Worm (Caenorhabditis elegans) whole organism, L1 larva: ENCODE measurements around the gene F43C11.12.

Experiments used
- C16A3.4 ChIP-seq: fragments of 150-350 bp; optimal IDR thresholded peaks from 2 replicates; lab custom pipeline; 2014; ENCODE audit warnings: missing biosample characterization, missing genetic modification characterization
- F16B12.6 ChIP-seq: fragments of 150-350 bp; optimal IDR thresholded peaks from 2 replicates; lab custom pipeline; 2014; ENCODE audit warnings: missing biosample characterization, missing genetic modification characterization
- alr-1 ChIP-seq: fragments of 200-800 bp; sonication (Bioruptor generic); optimal IDR thresholded peaks from 2 replicates; lab custom pipeline; 2018; ENCODE audit warnings: borderline replicate concordance, mild to moderate bottlenecking, missing genetic modification characterization, missing compliant biosample characterization
- ceh-8 ChIP-seq: fragments of 200-800 bp; sonication (Bioruptor generic); optimal IDR thresholded peaks from 2 replicates; lab custom pipeline; 2018; ENCODE audit warnings: mild to moderate bottlenecking, missing genetic modification characterization, moderate library complexity, missing compliant biosample characterization
- ces-1 ChIP-seq: fragments of 150-350 bp; optimal IDR thresholded peaks from 2 replicates; lab custom pipeline; 2014; ENCODE audit warnings: missing biosample characterization, missing genetic modification reagents, missing genetic modification characterization
- dpl-1 ChIP-seq, 3 experiments: fragments of 150-350 bp in 2 of 3; sonication (generic microtip) in 1 of 3; optimal IDR thresholded peaks; 2 replicates each; lab custom pipeline; 2014 to 2017; ENCODE audit warnings: missing biosample characterization in 3 of 3, missing genetic modification characterization in 3 of 3, missing genetic modification reagents in 3 of 3
- efl-1 ChIP-seq, 4 experiments: fragments of 150-350 bp; optimal IDR thresholded peaks in 3 of 4; peaks in 1 of 4; 1 replicate in 1 of 4; 2 replicates in 3 of 4; lab custom pipeline; 2014; ENCODE audit warnings: missing biosample characterization in 2 of 4, missing genetic modification characterization in 2 of 4, missing genetic modification reagents in 2 of 4
- efl-3 ChIP-seq: fragments of 200-800 bp; sonication (Bioruptor generic); optimal IDR thresholded peaks from 2 replicates; lab custom pipeline; 2018; ENCODE audit warnings: mild to moderate bottlenecking, missing genetic modification characterization, missing compliant biosample characterization
- elt-2 ChIP-seq: sonication (generic microtip); optimal IDR thresholded peaks from 2 replicates; lab custom pipeline; 2016; ENCODE audit warnings: missing genetic modification characterization, mild to moderate bottlenecking, inconsistent platforms, missing compliant biosample characterization, missing genetic modification reagents
- elt-3 ChIP-seq, 6 experiments: fragments of 150-350 bp in 1 of 6; sonication (generic microtip); optimal IDR thresholded peaks; 2 replicates each; lab custom pipeline; 2017 to 2018; ENCODE audit warnings: missing biosample characterization in 6 of 6, missing genetic modification characterization in 6 of 6, inconsistent platforms in 1 of 6
- fkh-4 ChIP-seq: sonication (generic microtip); optimal IDR thresholded peaks from 2 replicates; lab custom pipeline; 2016; ENCODE audit warnings: missing compliant biosample characterization, missing genetic modification characterization, borderline replicate concordance
- fkh-8 ChIP-seq: sonication (generic microtip); optimal IDR thresholded peaks from 2 replicates; lab custom pipeline; 2016; ENCODE audit warnings: mild to moderate bottlenecking, missing genetic modification characterization, missing compliant biosample characterization
- hlh-17 ChIP-seq: fragments of 200-800 bp; sonication (Bioruptor generic); optimal IDR thresholded peaks from 2 replicates; lab custom pipeline; 2018; ENCODE audit warnings: missing genetic modification characterization, mild to moderate bottlenecking, missing compliant biosample characterization, moderate library complexity, borderline replicate concordance
- hlh-4 ChIP-seq: sonication (generic microtip); optimal IDR thresholded peaks from 2 replicates; lab custom pipeline; 2016; ENCODE audit warnings: mild to moderate bottlenecking, missing genetic modification characterization, missing compliant biosample characterization
- hpl-2 ChIP-seq: fragments of 150-350 bp; optimal IDR thresholded peaks from 2 replicates; lab custom pipeline; 2014; ENCODE audit warnings: missing biosample characterization, missing genetic modification reagents, missing genetic modification characterization
- isw-1 ChIP-seq: fragments of 200-800 bp; sonication (Bioruptor generic); IDR thresholded peaks from 2 replicates; pipeline ENCODE4 v1.3.6; 2022; ENCODE audit warnings: missing genetic modification characterization, missing compliant biosample characterization
- jun-1 ChIP-seq: fragments of 150-350 bp; optimal IDR thresholded peaks from 2 replicates; lab custom pipeline; 2014; ENCODE audit warnings: missing biosample characterization, missing genetic modification reagents, missing genetic modification characterization
- lin-14 ChIP-seq: fragments of 200-800 bp; sonication (Bioruptor generic); optimal IDR thresholded peaks from 2 replicates; lab custom pipeline; 2018; ENCODE audit warnings: mild to moderate bottlenecking, missing genetic modification characterization, moderate library complexity, missing compliant biosample characterization
- lin-35 ChIP-seq, 2 experiments: fragments of 150-350 bp; optimal IDR thresholded peaks; 2 replicates each; lab custom pipeline; 2014; ENCODE audit warnings: missing biosample characterization in 2 of 2, missing genetic modification characterization in 2 of 2, missing genetic modification reagents in 2 of 2
- lsy-2 ChIP-seq, 2 experiments: fragments of 150-350 bp; optimal IDR thresholded peaks; 2 replicates each; lab custom pipeline; 2014; ENCODE audit warnings: missing biosample characterization in 2 of 2, missing genetic modification characterization in 2 of 2
- mef-2 ChIP-seq: fragments of 150-350 bp; optimal IDR thresholded peaks from 2 replicates; lab custom pipeline; 2014; ENCODE audit warnings: missing biosample characterization, missing genetic modification characterization
- mep-1 ChIP-seq: fragments of 150-350 bp; optimal IDR thresholded peaks from 2 replicates; lab custom pipeline; 2014; ENCODE audit warnings: missing biosample characterization, missing genetic modification characterization
- nhr-19 ChIP-seq: fragments of 200-800 bp; sonication (Bioruptor generic); conservative IDR thresholded peaks from 2 replicates; pipeline ENCODE4 v1.3.6; 2022; ENCODE audit warnings: missing genetic modification characterization, missing compliant biosample characterization
- nhr-71 ChIP-seq: sonication (generic microtip); optimal IDR thresholded peaks from 2 replicates; lab custom pipeline; 2016; ENCODE audit warnings: mild to moderate bottlenecking, missing genetic modification characterization, moderate library complexity, missing compliant biosample characterization
- nhr-76 ChIP-seq: sonication (generic microtip); optimal IDR thresholded peaks from 2 replicates; lab custom pipeline; 2017; ENCODE audit warnings: missing biosample characterization, missing genetic modification characterization
- nhr-84 ChIP-seq: sonication (generic microtip); optimal IDR thresholded peaks from 2 replicates; lab custom pipeline; 2017; ENCODE audit warnings: missing biosample characterization, missing genetic modification characterization
- nhr-85 ChIP-seq: sonication (generic microtip); peaks from one replicate; lab custom pipeline; 2016; ENCODE audit warnings: missing genetic modification characterization, inconsistent platforms, missing compliant biosample characterization
- nhr-90 ChIP-seq: sonication (generic microtip); optimal IDR thresholded peaks from 2 replicates; lab custom pipeline; 2016; ENCODE audit warnings: mild to moderate bottlenecking, missing genetic modification characterization, missing compliant biosample characterization; ENCODE audit not compliant: poor library complexity
- pax-3 ChIP-seq: fragments of 200-800 bp; sonication (Bioruptor generic); optimal IDR thresholded peaks from 2 replicates; lab custom pipeline; 2018; ENCODE audit warnings: mild to moderate bottlenecking, missing genetic modification characterization, moderate library complexity, missing compliant biosample characterization
- pqm-1 ChIP-seq: sonication (generic microtip); optimal IDR thresholded peaks from 3 replicates; lab custom pipeline; 2017; ENCODE audit warnings: missing biosample characterization, missing genetic modification characterization
- snu-23 ChIP-seq: sonication (generic microtip); optimal IDR thresholded peaks from 2 replicates; lab custom pipeline; 2016; ENCODE audit warnings: missing genetic modification characterization, missing compliant biosample characterization
- sup-37 ChIP-seq: fragments of 200-800 bp; sonication (Bioruptor generic); optimal IDR thresholded peaks from 2 replicates; lab custom pipeline; 2018; ENCODE audit warnings: mild to moderate bottlenecking, missing genetic modification characterization, missing compliant biosample characterization
- swsn-7 ChIP-seq: sonication (generic microtip); optimal IDR thresholded peaks from 2 replicates; lab custom pipeline; 2016; ENCODE audit warnings: missing genetic modification characterization, missing compliant biosample characterization
- unc-62 ChIP-seq: fragments of 150-350 bp; optimal IDR thresholded peaks from 2 replicates; lab custom pipeline; 2014; ENCODE audit warnings: missing biosample characterization, missing genetic modification reagents, missing genetic modification characterization
- unc-98 ChIP-seq: fragments of 200-800 bp; sonication (Bioruptor generic); IDR thresholded peaks from 2 replicates; pipeline ENCODE4 v1.3.6; 2022; ENCODE audit warnings: missing genetic modification characterization, missing compliant biosample characterization
- zip-4 ChIP-seq: fragments of 200-800 bp; sonication (Bioruptor generic); optimal IDR thresholded peaks from 2 replicates; lab custom pipeline; 2018; ENCODE audit warnings: mild to moderate bottlenecking, missing genetic modification characterization, moderate library complexity, missing compliant biosample characterization

The F43C11.12 gene

DNA sequence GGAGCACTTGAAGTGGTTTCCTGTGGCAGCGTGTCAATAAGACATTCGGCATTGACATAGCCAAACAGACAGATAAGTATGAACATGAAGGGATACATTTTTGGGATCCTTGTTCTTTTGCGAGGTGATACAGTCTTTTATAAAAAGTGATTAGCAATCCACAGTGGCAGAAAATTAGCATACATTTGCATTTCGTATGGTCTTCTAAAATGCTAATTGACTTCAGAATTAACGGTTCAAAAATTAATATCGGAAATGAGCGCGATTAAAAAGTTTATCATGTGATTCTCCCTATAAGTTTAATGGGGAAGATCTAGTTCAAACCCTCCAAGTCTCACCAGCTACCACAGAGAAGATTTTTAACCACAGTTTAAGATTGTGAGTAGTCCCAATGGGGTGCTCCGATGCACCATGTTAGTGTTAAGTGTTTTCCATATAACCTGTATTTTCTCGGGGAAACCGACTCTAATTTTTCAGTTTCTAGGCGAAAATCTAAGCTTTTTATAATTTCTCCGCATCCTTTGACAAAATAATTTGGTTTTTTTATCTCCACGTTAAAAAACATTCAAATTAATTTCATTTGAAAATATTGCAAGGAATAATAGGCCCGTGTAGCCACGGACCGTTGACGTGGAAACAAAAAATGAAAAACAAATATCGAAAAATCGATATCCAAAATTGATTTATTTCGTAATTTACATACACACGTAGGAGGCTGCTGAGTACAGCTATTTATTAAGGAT is at the start of gene F43C11.12, which contains the start of gene F16G10.5:
TSS of gene F43C11.12 (minus strand) at position 101 of the 743 bp plus-strand sequence.
TSS of gene F16G10.5 (plus strand) at position 693 of the 743 bp plus-strand sequence.
- no peak for TF ChIP-seq snu-23 (GFP tag; lab: Kevin White, UChicago)
- TF ChIP-seq nhr-19 (GFP tag; lab: Robert Waterston, UW) = no peak
- no peak for TF ChIP-seq unc-62 (GFP tag; lab: Kevin White, UChicago)
- TF ChIP-seq alr-1 (tag; lab: Kevin White, UChicago) = no peak
- TF ChIP-seq hlh-4 (tag; lab: Kevin White, UChicago) = no peak
- TF ChIP-seq elt-3 (tag; optimal IDR thresholded peaks at IDR 0.05; lab: Kevin White, UChicago) = no peak
- no peak for TF ChIP-seq C16A3.4
- no peak for TF ChIP-seq unc-98
- no peak for TF ChIP-seq F16B12.6 (tag; lab: Kevin White, UChicago)
- no peak for TF ChIP-seq jun-1 (tag; lab: Kevin White, UChicago)
- TF ChIP-seq efl-3 (GFP tag; lab: Kevin White, UChicago) = no peak

DNA sequence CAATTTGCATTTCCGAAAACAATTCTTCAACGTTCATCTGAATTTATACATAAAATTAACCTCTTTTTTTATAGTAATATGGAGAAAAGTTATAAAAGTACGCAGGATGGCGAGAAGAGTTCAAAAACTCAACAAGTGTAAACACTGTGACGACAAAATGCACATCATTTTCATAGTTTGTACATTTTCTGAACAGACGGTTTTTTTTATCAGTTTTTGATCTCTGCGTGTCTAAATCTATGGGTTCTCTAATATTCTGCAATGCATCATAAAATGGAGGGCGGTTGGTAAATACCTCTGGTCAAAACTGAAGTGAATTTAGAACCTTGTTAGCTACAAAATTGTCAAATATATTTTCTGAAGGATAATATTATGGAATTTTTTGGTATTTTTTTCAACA is 48.9 kb upstream of the F43C11.12 start, which contains the start of gene fbxa-4:
TSS of gene fbxa-4 (minus strand) at position 93 of the 400 bp plus-strand sequence.
- TF ChIP-seq hpl-2 (no peak), nhr-90 (tag; lab: Kevin White, UChicago) (peak; percentile 11), C16A3.4 (no peak), dpl-1 (GFP tag; optimal IDR thresholded peaks at IDR 0.05; lab: Kevin White, UChicago) (peak in 1 of 3 experiments; percentile 4), pqm-1 (tag; lab: Kevin White, UChicago) (no peak), efl-1 (optimal IDR thresholded peaks at IDR 0.05; lab: Kevin White, UChicago) (peak in 1 of 2 experiments; percentile 27), efl-1 (GFP tag; optimal IDR thresholded peaks at IDR 0.05 in 1 of 2; lab: Kevin White, UChicago) (peak in 1 of 2 experiments; percentile 35), fkh-8 (tag; lab: Kevin White, UChicago) (no peak), swsn-7 (tag; lab: Kevin White, UChicago) (no peak), lsy-2 (tag; optimal IDR thresholded peaks at IDR 0.05; lab: Kevin White, UChicago) (peak in 1 of 2 experiments; percentile 15), F16B12.6 (tag; lab: Kevin White, UChicago) (peak; percentile 44), lin-35 (GFP tag; optimal IDR thresholded peaks at IDR 0.05; lab: Kevin White, UChicago) (peak in 1 of 2 experiments; percentile 51), elt-2 (tag; lab: Kevin White, UChicago) (peak; percentile 65), nhr-85 (tag; lab: Kevin White, UChicago) (no peak)

DNA sequence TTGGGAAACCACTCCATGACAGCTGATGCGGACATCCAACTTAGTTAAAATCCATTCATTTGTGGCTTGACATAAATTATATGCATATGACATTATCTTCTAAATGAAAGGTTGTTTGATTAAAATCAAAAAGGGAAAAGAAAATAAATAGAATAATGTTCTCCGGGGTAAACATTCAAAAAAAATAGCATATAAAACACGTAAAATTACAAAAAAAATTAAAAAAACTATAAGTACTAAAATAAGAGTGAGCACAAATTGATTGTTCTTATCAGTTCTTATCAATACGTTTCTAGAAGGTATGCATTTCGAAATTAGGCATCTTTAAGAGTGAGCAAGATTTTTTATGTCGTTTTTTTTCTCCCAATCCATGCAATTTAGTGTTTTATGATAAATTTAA is 46.1 kb upstream of the F43C11.12 start, which contains the start of gene fbxa-182:
TSS of gene fbxa-182 (minus strand) at position 101 of the 400 bp plus-strand sequence.
- no peak for TF ChIP-seq F16B12.6 (tag; lab: Kevin White, UChicago)
- TF ChIP-seq elt-2 (tag; lab: Kevin White, UChicago) = peak; percentile 10

DNA sequence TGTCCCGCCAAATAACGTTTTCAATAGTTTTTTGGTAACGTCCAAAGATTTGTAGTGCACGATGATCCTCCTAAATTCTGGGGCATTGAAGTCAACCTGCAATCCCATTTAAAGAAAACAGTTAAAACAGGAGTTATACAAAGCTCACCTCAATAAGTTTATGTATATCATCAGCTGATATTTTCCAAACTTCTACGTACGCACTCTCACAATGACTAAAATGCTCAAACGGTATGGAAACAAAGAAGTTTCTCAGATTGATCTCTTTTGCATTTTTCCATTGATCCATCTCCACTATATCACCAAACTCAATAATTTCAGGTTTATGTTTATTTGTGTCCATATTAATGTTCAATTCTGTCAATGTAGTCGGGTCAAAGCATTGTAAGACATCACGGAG is 45.0 kb upstream of the F43C11.12 start:
- TF ChIP-seq efl-1 (optimal IDR thresholded peaks at IDR 0.05; lab: Kevin White, UChicago) (no peak), efl-1 (GFP tag; optimal IDR thresholded peaks at IDR 0.05 in 1 of 2; lab: Kevin White, UChicago) (peak in 1 of 2 experiments; percentile 55), sup-37 (GFP tag; lab: Kevin White, UChicago) (no peak), ceh-8 (GFP tag; lab: Kevin White, UChicago) (no peak)

DNA sequence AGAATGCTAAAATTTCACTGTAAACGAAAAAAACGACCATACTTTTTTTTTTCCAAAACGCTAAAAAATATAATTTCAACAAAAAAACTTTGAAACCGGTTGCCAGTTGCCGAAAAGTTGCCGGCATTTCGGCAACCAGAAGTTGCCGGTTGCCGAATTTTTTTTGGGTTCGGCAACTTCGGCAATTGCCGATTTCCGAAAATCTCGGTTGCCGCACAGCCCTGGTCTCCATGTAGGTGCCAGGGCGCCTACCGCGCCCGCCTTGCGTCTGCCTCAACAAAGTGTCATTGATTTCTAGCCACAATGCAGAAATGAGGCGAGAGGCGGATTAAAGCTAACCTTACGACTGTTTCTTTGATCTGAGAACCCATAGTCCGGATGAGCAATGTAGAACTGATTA is 44.6 kb upstream of the F43C11.12 start:
- no peak for TF ChIP-seq mef-2 (tag; lab: Kevin White, UChicago)
- TF ChIP-seq zip-4 (GFP tag; lab: Kevin White, UChicago) = no peak
- no peak for TF ChIP-seq snu-23 (GFP tag; lab: Kevin White, UChicago)
- TF ChIP-seq lsy-2 (tag; optimal IDR thresholded peaks at IDR 0.05; lab: Kevin White, UChicago) = no peak
- no peak for TF ChIP-seq pax-3 (tag; lab: Kevin White, UChicago)
- TF ChIP-seq nhr-76 (tag; lab: Kevin White, UChicago) = no peak
- no peak for TF ChIP-seq hlh-4 (tag; lab: Kevin White, UChicago)
- TF ChIP-seq fkh-4 (tag; lab: Kevin White, UChicago) = no peak
- no peak for TF ChIP-seq ces-1 (GFP tag; lab: Kevin White, UChicago)
- TF ChIP-seq nhr-71 (tag; lab: Kevin White, UChicago) = no peak
- TF ChIP-seq lin-35 (GFP tag; optimal IDR thresholded peaks at IDR 0.05; lab: Kevin White, UChicago) = no peak
- no peak for TF ChIP-seq lin-14
- TF ChIP-seq nhr-84 (tag; lab: Kevin White, UChicago) = no peak
- TF ChIP-seq hlh-17 (GFP tag; lab: Kevin White, UChicago) = no peak
- TF ChIP-seq nhr-85 (tag; lab: Kevin White, UChicago) = no peak
- TF ChIP-seq mep-1 = no peak
- no peak for TF ChIP-seq sup-37 (GFP tag; lab: Kevin White, UChicago)
- TF ChIP-seq isw-1 (GFP tag; lab: Robert Waterston, UW) = no peak
